Worm (Caenorhabditis elegans): Measurements from ENCODE around the gene gss-1.

gss-1 gene

DNA sequence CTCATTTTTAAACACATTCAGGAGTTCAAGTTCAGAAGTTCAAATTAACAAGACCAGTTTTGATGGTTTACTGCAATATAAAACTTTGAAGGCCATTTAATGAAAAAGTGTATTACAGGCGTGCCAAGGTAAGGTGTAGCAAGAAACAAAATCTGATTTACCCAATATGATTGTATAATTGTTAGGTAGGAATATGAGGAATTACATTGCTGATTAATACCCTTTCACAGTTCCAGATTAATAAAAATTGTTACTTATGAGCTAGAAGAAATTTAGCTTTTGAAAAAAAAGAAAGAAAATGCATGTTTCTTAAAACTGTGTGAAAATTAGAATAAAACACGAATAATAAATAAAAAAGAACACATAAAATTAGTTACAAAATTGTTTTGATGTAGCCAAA, 17.4 kb upstream of the gss-1 start, which contains the start of gene kin-15:
Gene kin-15 (minus strand): TSS at position 101 of the 400 bp plus-strand sequence.
- TF ChIP-seq lin-14 (GFP tag; optimal IDR thresholded peaks at IDR 0.05) (no peak), efl-1 (optimal IDR thresholded peaks at IDR 0.05) (no peak), efl-1 (GFP tag; optimal IDR thresholded peaks at IDR 0.05 in 1 of 2) (peak in 1 of 2 experiments; percentile 59)

- TF ChIP-seq fkh-4 (tag; optimal IDR thresholded peaks at IDR 0.05; ENCODE audit: borderline replicate concordance), result no peak
- peak; percentile 58 for TF ChIP-seq lin-14 (GFP tag; optimal IDR thresholded peaks at IDR 0.05)
- peak; percentile 33 for TF ChIP-seq fkh-10 (GFP tag; optimal IDR thresholded peaks at IDR 0.05)
- TF ChIP-seq blmp-1 (tag; optimal IDR thresholded peaks at IDR 0.05), result no peak
- no peak for TF ChIP-seq nhr-12 (tag; optimal IDR thresholded peaks at IDR 0.05)
- TF ChIP-seq mef-2 (tag; optimal IDR thresholded peaks at IDR 0.05), result no peak
Observed at ce11 chrII:9431119-9431518, 14.9 kb upstream of the gss-1 start.

- TF ChIP-seq lin-14 (GFP tag; optimal IDR thresholded peaks at IDR 0.05), result peak; percentile 42
- no peak for TF ChIP-seq swsn-7 (tag; optimal IDR thresholded peaks at IDR 0.05)
Observed at ce11 chrII:9427644-9428043, 11.4 kb upstream of the gss-1 start, which contains the start of gene M176.5. Gene M176.5 (minus strand): TSS chrII:9427744.

ce11 chrII:9426076-9426475, 9.8 kb upstream of the gss-1 start, which contains the start of gene M176.10:
Gene M176.10 (minus strand): TSS chrII:9426176.
- TF ChIP-seq lsy-2 (tag; optimal IDR thresholded peaks at IDR 0.05), result no peak
- TF ChIP-seq tlp-1 (tag; optimal IDR thresholded peaks at IDR 0.05), result no peak
- no peak for TF ChIP-seq mdl-1 (tag; optimal IDR thresholded peaks at IDR 0.05)
- no peak for TF ChIP-seq ces-1 (GFP tag; optimal IDR thresholded peaks at IDR 0.05)
- no peak for TF ChIP-seq lin-15B (tag; optimal IDR thresholded peaks at IDR 0.05)
- no peak for TF ChIP-seq aha-1 (tag; optimal IDR thresholded peaks at IDR 0.05)
- no peak for TF ChIP-seq snu-23 (GFP tag; optimal IDR thresholded peaks at IDR 0.05)
- no peak for TF ChIP-seq efl-3 (GFP tag; optimal IDR thresholded peaks at IDR 0.05)
- no peak for TF ChIP-seq egl-13 (tag; optimal IDR thresholded peaks at IDR 0.05)
- no peak for TF ChIP-seq nhr-28 (tag; optimal IDR thresholded peaks at IDR 0.05)

- TF ChIP-seq nhr-12 (tag; optimal IDR thresholded peaks at IDR 0.05) (no peak), lir-3 (tag; optimal IDR thresholded peaks at IDR 0.05; ENCODE audit: poor library complexity) (no peak), dpl-1 (GFP tag; optimal IDR thresholded peaks at IDR 0.05) (no peak), skn-1 (tag; optimal IDR thresholded peaks at IDR 0.05) (no peak), mef-2 (tag; optimal IDR thresholded peaks at IDR 0.05) (no peak), grh-1 (GFP tag; IDR thresholded peaks at IDR 0.05) (no peak), ceh-82 (tag; optimal IDR thresholded peaks at IDR 0.05) (no peak), swsn-7 (tag; optimal IDR thresholded peaks at IDR 0.05) (no peak), nhr-20 (tag; optimal IDR thresholded peaks at IDR 0.05) (no peak), ztf-4 (tag; optimal IDR thresholded peaks at IDR 0.05) (no peak), nhr-11 (tag; optimal IDR thresholded peaks at IDR 0.05) (no peak), zag-1 (tag; optimal IDR thresholded peaks at IDR 0.05) (no peak), nhr-19 (GFP tag; conservative IDR thresholded peaks at IDR 0.05) (no peak), F16B12.6 (tag; optimal IDR thresholded peaks at IDR 0.05) (no peak), sup-37 (GFP tag; optimal IDR thresholded peaks at IDR 0.05) (no peak), nhr-84 (tag; optimal IDR thresholded peaks at IDR 0.05) (no peak), tbx-2 (tag; optimal IDR thresholded peaks at IDR 0.05) (no peak), egl-13 (tag; optimal IDR thresholded peaks at IDR 0.05) (no peak), ces-1 (GFP tag; optimal IDR thresholded peaks at IDR 0.05) (no peak), elt-3 (tag; optimal IDR thresholded peaks at IDR 0.05) (no peak)
Observed at ce11 chrII:9421969-9422368, 5.7 kb upstream of the gss-1 start, which contains the start of gene M176.11. Gene M176.11 (plus strand): TSS chrII:9422269.

Data from whole organism, L1 larva.